Fruit fly (Drosophila melanogaster) Kc167 (cell line): Measurements from ENCODE around the gene pb.

Experiments used
- Myc ChIP-seq: fragments of >200 bp; optimal IDR thresholded peaks from 2 replicates; lab custom pipeline; 2017; ENCODE audit warnings: missing external identifiers
- Sin3A ChIP-seq: fragments of >200 bp; optimal IDR thresholded peaks from 2 replicates; lab custom pipeline; 2018; ENCODE audit warnings: missing external identifiers
- h ChIP-seq: fragments of >200 bp; optimal IDR thresholded peaks from 3 replicates; lab custom pipeline; 2018; ENCODE audit warnings: missing external identifiers
- insv ChIP-seq: fragments of >200 bp; optimal IDR thresholded peaks from 3 replicates; lab custom pipeline; 2018; ENCODE audit warnings: missing external identifiers
- psq ChIP-seq: fragments of >200 bp; optimal IDR thresholded peaks from 2 replicates; lab custom pipeline; 2017; ENCODE audit warnings: missing external identifiers
- ttk ChIP-seq: sonication (Bioruptor generic); optimal IDR thresholded peaks from 2 replicates; lab custom pipeline; 2017; ENCODE audit warnings: missing external identifiers

- TF ChIP-seq Sin3A (lab: Kevin White, UChicago) (no peak), Myc (no peak), ttk (lab: Kevin White, UChicago) (no peak), insv (lab: Kevin White, UChicago) (no peak), h (lab: Kevin White, UChicago) (no peak), psq (lab: Kevin White, UChicago) (no peak)
Observed at dm6 chr3R:6665117-6665654, 76.7 kb downstream of the pb start.
